Worm (Caenorhabditis elegans) whole organism, midembryonic: ENCODE measurements around the gene F38A1.13.

Experiments
- T22C8.4 ChIP-seq: fragments of 200-800 bp; sonication (Bioruptor generic); IDR thresholded peaks from 2 replicates; pipeline ENCODE4 v1.3.6; 2022; ENCODE audit warnings: missing genetic modification characterization, missing compliant biosample characterization
- cog-1 ChIP-seq: sonication (generic microtip); optimal IDR thresholded peaks from 2 replicates; lab custom pipeline; 2016; ENCODE audit warnings: missing genetic modification characterization, missing compliant biosample characterization
- flt-1 ChIP-seq: fragments of 200-800 bp; sonication (Bioruptor generic); IDR thresholded peaks from 2 replicates; pipeline ENCODE4 v1.3.6; 2022; ENCODE audit warnings: missing genetic modification characterization, missing compliant biosample characterization
- klf-2 ChIP-seq: fragments of 200-800 bp; sonication (Bioruptor generic); conservative IDR thresholded peaks from 2 replicates; pipeline ENCODE4 v1.3.6; 2022; ENCODE audit warnings: missing genetic modification reagents, missing genetic modification characterization, missing compliant biosample characterization
- med-1 ChIP-seq: sonication (generic microtip); optimal IDR thresholded peaks from 2 replicates; lab custom pipeline; 2017; ENCODE audit warnings: missing genetic modification characterization, mild to moderate bottlenecking, missing compliant biosample characterization, antibody characterized with exemption, missing genetic modification reagents; ENCODE audit not compliant: insufficient read depth
- ref-1 ChIP-seq: fragments of 200-800 bp; sonication (Bioruptor generic); conservative IDR thresholded peaks from 2 replicates; pipeline ENCODE4 v1.3.6; 2022; ENCODE audit warnings: missing genetic modification reagents, missing genetic modification characterization, missing compliant biosample characterization
- tab-1 ChIP-seq: fragments of 200-800 bp; sonication (Bioruptor generic); IDR thresholded peaks from 2 replicates; pipeline ENCODE4 v1.3.6; 2022; ENCODE audit warnings: missing genetic modification characterization, missing compliant biosample characterization
- ztf-23 ChIP-seq: fragments of 200-800 bp; sonication (Bioruptor generic); IDR thresholded peaks from 2 replicates; pipeline ENCODE4 v1.3.6; 2022; ENCODE audit warnings: missing genetic modification reagents, missing genetic modification characterization, missing compliant biosample characterization
- ztf-29 ChIP-seq: fragments of 200-800 bp; sonication (Bioruptor generic); IDR thresholded peaks from 2 replicates; pipeline ENCODE4 v1.3.6; 2022; ENCODE audit warnings: missing genetic modification reagents, missing genetic modification characterization, missing compliant biosample characterization

The F38A1.13 gene

ce11 chrIV:1232419-1233145 lies 32.4 kb upstream of the F38A1.13 start:
- TF ChIP-seq ztf-23 (GFP tag; lab: Robert Waterston, UW), result no peak
- TF ChIP-seq med-1 (GFP tag; lab: Kevin White, UChicago), result no peak
- TF ChIP-seq ref-1, result no peak
- TF ChIP-seq tab-1 (GFP tag; lab: Robert Waterston, UW), result no peak
- TF ChIP-seq klf-2 (GFP tag; lab: Robert Waterston, UW), result no peak

DNA sequence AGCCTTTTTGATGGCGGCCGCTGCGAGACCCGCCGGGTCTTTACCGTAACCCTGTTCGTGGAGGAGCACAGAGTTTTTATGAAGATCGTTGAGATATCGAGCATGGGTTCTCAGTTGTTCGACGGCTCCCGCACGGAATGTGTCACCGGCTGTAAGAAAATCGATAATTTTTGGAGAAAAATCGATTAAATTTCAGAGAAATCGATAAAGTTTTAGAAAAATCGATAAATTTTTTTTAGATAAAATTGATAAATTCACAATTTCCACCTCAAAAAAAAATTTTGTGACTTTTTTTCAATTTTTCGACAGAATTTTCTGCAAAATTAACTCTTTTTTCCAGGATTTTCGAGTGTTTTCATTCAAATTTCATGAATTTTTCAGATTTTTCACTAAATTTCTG lies 30.2 kb upstream of the F38A1.13 start:
- no peak for TF ChIP-seq ztf-29 (GFP tag; lab: Robert Waterston, UW)
- no peak for TF ChIP-seq ztf-23 (GFP tag; lab: Robert Waterston, UW)
- TF ChIP-seq T22C8.4 (GFP tag; lab: Robert Waterston, UW), result peak; percentile 56

- no peak for TF ChIP-seq ztf-29 (GFP tag; lab: Robert Waterston, UW)
- no peak for TF ChIP-seq tab-1 (GFP tag; lab: Robert Waterston, UW)
- TF ChIP-seq klf-2 (GFP tag; lab: Robert Waterston, UW), result no peak
- TF ChIP-seq T22C8.4 (GFP tag; lab: Robert Waterston, UW), result peak; percentile 67
- TF ChIP-seq ztf-23 (GFP tag; lab: Robert Waterston, UW), result no peak
These were observed 29.2 kb upstream of the F38A1.13 start for ce11 chrIV:1235785-1236184.

DNA sequence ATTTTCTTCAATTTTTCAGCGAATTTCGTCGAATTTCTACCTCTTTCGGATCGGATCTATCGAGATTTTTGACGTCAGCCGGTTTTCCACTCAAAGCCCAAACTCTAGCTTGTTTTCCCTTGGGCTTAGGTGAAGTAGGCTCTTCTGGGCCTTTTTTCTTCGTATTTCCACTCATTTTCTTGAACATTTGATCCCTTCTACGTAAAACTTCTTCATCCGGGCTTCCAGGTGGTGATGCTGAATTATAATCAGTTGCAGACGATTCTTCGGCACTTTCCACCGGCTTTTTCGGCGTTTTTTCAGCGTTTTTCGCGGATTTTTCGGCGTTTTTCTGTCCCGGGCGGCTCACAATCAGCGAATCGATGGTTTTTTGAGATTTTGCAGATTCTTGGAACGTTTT lies 26.9 kb upstream of the F38A1.13 start:
- TF ChIP-seq ztf-23 (GFP tag; lab: Robert Waterston, UW) (no peak), T22C8.4 (GFP tag; lab: Robert Waterston, UW) (no peak), ztf-29 (GFP tag; lab: Robert Waterston, UW) (no peak), flt-1 (GFP tag; lab: Robert Waterston, UW) (no peak), cog-1 (tag; lab: Kevin White, UChicago) (no peak), tab-1 (GFP tag; lab: Robert Waterston, UW) (no peak), med-1 (GFP tag; lab: Kevin White, UChicago) (no peak), ref-1 (no peak), klf-2 (GFP tag; lab: Robert Waterston, UW) (no peak)

DNA sequence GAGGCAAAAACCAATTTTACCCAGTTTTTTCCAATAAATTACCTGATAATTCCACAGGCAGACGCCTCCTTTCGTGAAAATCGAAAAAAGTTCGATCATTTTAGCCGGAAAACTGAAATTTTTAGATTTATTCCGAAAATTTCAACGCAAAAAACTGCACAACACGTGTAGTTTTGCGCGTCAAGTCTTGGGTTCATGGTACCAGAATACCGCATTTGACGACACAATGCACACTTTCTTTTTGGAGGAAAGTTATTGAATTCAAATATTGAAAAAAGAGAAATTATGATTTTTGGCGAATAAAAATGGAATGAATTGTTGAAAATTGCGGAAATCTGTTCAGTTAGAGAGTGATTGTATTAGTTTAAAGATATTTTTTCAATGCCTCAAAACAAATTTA lies 25.3 kb upstream of the F38A1.13 start, which contains the start of gene F38A1.8:
Gene F38A1.8 (minus strand): TSS at position 167 of the 400 bp plus-strand sequence.
- TF ChIP-seq ztf-23 (GFP tag; lab: Robert Waterston, UW) (0 out of 2 replicates have a peak, but pooled peaks have one; percentile 41), med-1 (GFP tag; lab: Kevin White, UChicago) (no peak)

- TF ChIP-seq ztf-23 (GFP tag; lab: Robert Waterston, UW) (no peak), cog-1 (tag; lab: Kevin White, UChicago) (no peak), ztf-29 (GFP tag; lab: Robert Waterston, UW) (no peak), klf-2 (GFP tag; lab: Robert Waterston, UW) (no peak), T22C8.4 (GFP tag; lab: Robert Waterston, UW) (no peak), tab-1 (GFP tag; lab: Robert Waterston, UW) (no peak), med-1 (GFP tag; lab: Kevin White, UChicago) (no peak), flt-1 (GFP tag; lab: Robert Waterston, UW) (no peak), ref-1 (no peak)
These were observed 21.7 kb upstream of the F38A1.13 start, which contains the start of gene F38A1.15 for ce11 chrIV:1243295-1243694. Gene F38A1.15 (minus strand): TSS chrIV:1243395.

DNA sequence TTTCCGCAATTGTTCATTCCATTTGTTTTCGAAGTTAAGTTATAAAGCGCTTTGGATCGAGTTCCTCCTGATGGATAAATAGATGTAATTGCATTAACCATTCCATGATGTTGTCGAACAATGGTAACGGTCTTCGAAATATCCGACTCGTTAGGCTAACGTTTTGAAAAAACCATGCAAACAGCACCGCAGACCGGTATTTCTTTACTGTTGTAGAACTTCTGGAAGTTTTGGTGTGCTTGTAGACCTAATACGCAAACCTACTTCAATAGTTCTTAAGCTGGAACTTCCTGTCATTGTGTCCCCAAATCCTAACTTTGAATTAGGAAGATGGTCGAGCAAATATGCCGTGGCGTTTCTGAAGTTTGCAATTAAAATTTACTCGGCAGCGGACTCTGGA lies 19.8 kb upstream of the F38A1.13 start, which contains the start of gene F38A1.9:
Gene F38A1.9 (minus strand): TSS at position 101 of the 400 bp plus-strand sequence.
- TF ChIP-seq ref-1 (no peak), cog-1 (tag; lab: Kevin White, UChicago) (no peak)

DNA sequence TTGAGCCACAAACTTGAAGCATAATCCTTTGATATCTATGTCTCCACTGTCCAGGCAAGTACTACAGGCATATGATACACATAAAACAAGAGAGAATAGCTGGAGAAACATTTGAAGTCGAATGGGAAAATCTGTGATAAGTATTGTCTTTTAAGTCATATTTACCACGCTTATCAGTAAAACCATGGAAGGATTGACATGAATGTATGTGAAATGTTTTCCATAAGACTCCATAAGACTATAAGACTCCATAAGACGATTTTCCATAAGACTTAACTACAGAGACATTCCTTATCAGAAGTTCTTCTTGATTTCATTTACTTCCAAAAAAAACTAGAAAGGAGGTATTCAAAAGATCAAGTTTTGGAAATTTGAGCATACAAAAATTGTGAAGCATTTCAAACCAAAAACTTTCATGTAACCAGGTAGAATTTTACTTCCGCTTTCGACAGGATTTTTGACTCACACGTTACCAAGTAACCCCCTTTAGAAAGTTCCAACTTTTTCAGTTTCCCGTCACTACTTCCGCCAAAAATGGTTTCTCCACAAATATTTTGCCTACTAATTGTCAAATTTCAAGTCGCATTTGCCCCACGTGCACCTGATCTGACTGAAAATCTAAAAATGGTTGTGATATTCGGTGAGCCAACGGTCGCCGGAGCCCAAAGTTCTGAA lies 18.1 kb upstream of the F38A1.13 start, which contains the start of the genes clec-165 and F38A1.11:
Gene clec-165 (minus strand): TSS at position 125 of the 675 bp plus-strand sequence.
Gene F38A1.11 (plus strand): TSS at position 625 of the 675 bp plus-strand sequence.
- TF ChIP-seq flt-1 (GFP tag; lab: Robert Waterston, UW), result no peak
- no peak for TF ChIP-seq ref-1
- no peak for TF ChIP-seq klf-2 (GFP tag; lab: Robert Waterston, UW)
- no peak for TF ChIP-seq cog-1 (tag; lab: Kevin White, UChicago)
- no peak for TF ChIP-seq T22C8.4 (GFP tag; lab: Robert Waterston, UW)
- no peak for TF ChIP-seq med-1 (GFP tag; lab: Kevin White, UChicago)
- no peak for TF ChIP-seq tab-1 (GFP tag; lab: Robert Waterston, UW)
- no peak for TF ChIP-seq ztf-29 (GFP tag; lab: Robert Waterston, UW)
- no peak for TF ChIP-seq ztf-23 (GFP tag; lab: Robert Waterston, UW)

ce11 chrIV:1251242-1251911 lies 13.7 kb upstream of the F38A1.13 start, which contains the start of the genes clec-166 and F38A1.6:
Gene clec-166 (minus strand): TSS chrIV:1251342.
Gene F38A1.6 (plus strand): TSS chrIV:1251861.
- no peak for TF ChIP-seq cog-1 (tag; lab: Kevin White, UChicago)
- no peak for TF ChIP-seq T22C8.4 (GFP tag; lab: Robert Waterston, UW)
- TF ChIP-seq med-1 (GFP tag; lab: Kevin White, UChicago), result no peak
